Fruit fly (Drosophila melanogaster) whole organism, embryonic: Measurements from ENCODE around the gene AstC.

Source experiments
- B-H1 ChIP-seq: fragments of 200-800 bp; sonication (Bioruptor generic); IDR thresholded peaks from 3 replicates; pipeline ENCODE4 v1.3.6; 2022; ENCODE audit warnings: missing biosample characterization, missing genetic modification characterization
- Bdp1 ChIP-seq: fragments of 200-800 bp; sonication (Bioruptor generic); optimal IDR thresholded peaks from 3 replicates; lab custom pipeline; 2016; ENCODE audit warnings: missing biosample characterization, missing genetic modification characterization
- Blimp-1 ChIP-seq: fragments of 200-800 bp; sonication (Bioruptor generic); optimal IDR thresholded peaks from 3 replicates; lab custom pipeline; 2018; ENCODE audit warnings: missing biosample characterization, missing genetic modification characterization, mild to moderate bottlenecking, moderate library complexity, missing genetic modification reagents
- CG11560 ChIP-seq: fragments of 200-800 bp; sonication (Bioruptor generic); IDR thresholded peaks from 3 replicates; pipeline ENCODE4 v1.3.6; 2022; ENCODE audit warnings: missing biosample characterization, missing genetic modification characterization
- CG12155 ChIP-seq: fragments of 200-800 bp; sonication (Bioruptor generic); optimal IDR thresholded peaks from 3 replicates; lab custom pipeline; 2016; ENCODE audit warnings: missing biosample characterization, missing genetic modification characterization
- CG13287 ChIP-seq: fragments of 200-800 bp; sonication (Bioruptor generic); IDR thresholded peaks from 2 replicates; pipeline ENCODE4 v1.3.6; 2022; ENCODE audit warnings: missing biosample characterization, missing genetic modification characterization; ENCODE audit not compliant: partially characterized antibody
- CG13424 ChIP-seq: fragments of 200-800 bp; sonication (Bioruptor generic); optimal IDR thresholded peaks from 2 replicates; lab custom pipeline; 2019; ENCODE audit warnings: missing biosample characterization, mild to moderate bottlenecking, missing genetic modification characterization, moderate library complexity
- CG13624 ChIP-seq: fragments of 200-800 bp; sonication (Bioruptor generic); optimal IDR thresholded peaks from 2 replicates; lab custom pipeline; 2016; ENCODE audit warnings: missing biosample characterization, missing genetic modification characterization
- CG13775 ChIP-seq: fragments of 200-800 bp; sonication (Bioruptor generic); optimal IDR thresholded peaks from 3 replicates; lab custom pipeline; 2017; ENCODE audit warnings: missing biosample characterization, mild to moderate bottlenecking, missing genetic modification characterization
- CG14050 ChIP-seq: fragments of 200-800 bp; sonication (Bioruptor generic); IDR thresholded peaks from 3 replicates; pipeline ENCODE4 v1.3.6; 2022; ENCODE audit warnings: missing biosample characterization, missing genetic modification characterization
- CG17186 ChIP-seq: fragments of 200-800 bp; sonication (Bioruptor generic); optimal IDR thresholded peaks from 3 replicates; lab custom pipeline; 2017; ENCODE audit warnings: missing biosample characterization, missing genetic modification reagents, missing genetic modification characterization
- CG2712 ChIP-seq: fragments of 200-800 bp; optimal IDR thresholded peaks from 3 replicates; lab custom pipeline; 2019; ENCODE audit warnings: missing biosample characterization, mild to moderate bottlenecking, missing genetic modification characterization, moderate library complexity
- CG2875 ChIP-seq: fragments of 200-800 bp; sonication (Bioruptor generic); optimal IDR thresholded peaks from 2 replicates; lab custom pipeline; 2017; ENCODE audit warnings: missing biosample characterization, mild to moderate bottlenecking, missing genetic modification characterization, missing genetic modification reagents
- CG30020 ChIP-seq: fragments of 200-800 bp; optimal IDR thresholded peaks from 2 replicates; lab custom pipeline; 2019; ENCODE audit warnings: missing biosample characterization, mild to moderate bottlenecking, missing genetic modification characterization, moderate library complexity
- CG3065 ChIP-seq: fragments of 200-800 bp; sonication (Bioruptor generic); optimal IDR thresholded peaks from 2 replicates; lab custom pipeline; 2016; ENCODE audit warnings: missing biosample characterization, missing genetic modification characterization
- CG31365 ChIP-seq: fragments of 200-800 bp; sonication (Bioruptor generic); optimal IDR thresholded peaks from 2 replicates; lab custom pipeline; 2018; ENCODE audit warnings: missing biosample characterization, mild to moderate bottlenecking, missing genetic modification characterization
- CG4282 ChIP-seq: fragments of 200-800 bp; sonication (Bioruptor generic); optimal IDR thresholded peaks from 2 replicates; lab custom pipeline; 2016; ENCODE audit warnings: missing biosample characterization, missing genetic modification characterization
- CG5953 ChIP-seq: fragments of 200-800 bp; sonication (Bioruptor generic); IDR thresholded peaks from 2 replicates; pipeline ENCODE4 v1.3.6; 2022; ENCODE audit warnings: missing biosample characterization, missing genetic modification characterization
- CG6254 ChIP-seq: fragments of 200-800 bp; sonication (Bioruptor generic); optimal IDR thresholded peaks from 3 replicates; lab custom pipeline; 2017; ENCODE audit warnings: mild to moderate bottlenecking, missing biosample characterization, missing genetic modification reagents, missing genetic modification characterization
- CG7271 ChIP-seq: fragments of 200-800 bp; sonication (Bioruptor generic); optimal IDR thresholded peaks from 2 replicates; lab custom pipeline; 2018; ENCODE audit warnings: missing biosample characterization, mild to moderate bottlenecking, missing genetic modification characterization, moderate library complexity
- CG8478 ChIP-seq: fragments of >200 bp; optimal IDR thresholded peaks from 2 replicates; lab custom pipeline; 2018
- CG9437 ChIP-seq: fragments of 200-800 bp; sonication (Bioruptor generic); optimal IDR thresholded peaks from 2 replicates; lab custom pipeline; 2018; ENCODE audit warnings: missing biosample characterization, mild to moderate bottlenecking, missing genetic modification characterization
- CoRest ChIP-seq: fragments of 200-800 bp; sonication (Bioruptor generic); optimal IDR thresholded peaks from 3 replicates; lab custom pipeline; 2018; ENCODE audit warnings: missing biosample characterization, mild to moderate bottlenecking, missing genetic modification characterization, moderate library complexity
- Dll ChIP-seq: fragments of 200-800 bp; sonication (Bioruptor generic); IDR thresholded peaks from 4 replicates; pipeline ENCODE4 v1.3.6; 2022; ENCODE audit warnings: missing biosample characterization, missing genetic modification characterization; ENCODE audit not compliant: partially characterized antibody
- Doc2 ChIP-seq: fragments of 200-800 bp; sonication (Bioruptor generic); IDR thresholded peaks from 2 replicates; pipeline ENCODE4 v1.3.6; 2022; ENCODE audit warnings: missing biosample characterization, missing genetic modification characterization
- Ets97D ChIP-seq: fragments of 200-800 bp; sonication (Bioruptor generic); optimal IDR thresholded peaks from 3 replicates; lab custom pipeline; 2016; ENCODE audit warnings: missing biosample characterization, missing genetic modification characterization
- Fer1 ChIP-seq: fragments of 200-800 bp; sonication (Bioruptor generic); optimal IDR thresholded peaks from 2 replicates; lab custom pipeline; 2017; ENCODE audit warnings: missing biosample characterization, mild to moderate bottlenecking, missing genetic modification characterization
- H2.0 ChIP-seq: fragments of 200-800 bp; sonication (Bioruptor generic); IDR thresholded peaks from 2 replicates; pipeline ENCODE4 v1.3.6; 2022; ENCODE audit warnings: missing biosample characterization, missing genetic modification characterization
- Hr78 ChIP-seq, 2 experiments: fragments of 200-800 bp in 1 of 2; fragments of >200 bp in 1 of 2; sonication (Bioruptor generic) in 1 of 2; optimal IDR thresholded peaks; 2 replicates each; lab custom pipeline; 2017 to 2019; ENCODE audit warnings: missing biosample characterization in 2 of 2, missing genetic modification characterization in 2 of 2, mild to moderate bottlenecking in 1 of 2, moderate library complexity in 1 of 2
- Mrtf ChIP-seq: fragments of 200-800 bp; sonication (Bioruptor generic); IDR thresholded peaks from 3 replicates; pipeline ENCODE4 v1.3.6; 2022; ENCODE audit warnings: missing biosample characterization, missing genetic modification characterization
- Neu2 ChIP-seq: fragments of 200-800 bp; sonication (Bioruptor generic); optimal IDR thresholded peaks from 3 replicates; lab custom pipeline; 2016; ENCODE audit warnings: missing biosample characterization, missing genetic modification characterization, borderline replicate concordance
- Side ChIP-seq: fragments of 200-800 bp; sonication (Bioruptor generic); optimal IDR thresholded peaks from 2 replicates; lab custom pipeline; 2016; ENCODE audit warnings: missing biosample characterization, missing genetic modification characterization
- Stat92E ChIP-seq, 3 experiments: fragments of >200 bp in 2 of 3; fragments of 200-800 bp in 1 of 3; sonication (Bioruptor generic) in 1 of 3; optimal IDR thresholded peaks; 2 replicates each; lab custom pipeline; 2017 to 2019; ENCODE audit warnings: missing biosample characterization in 3 of 3, missing genetic modification characterization in 3 of 3, mild to moderate bottlenecking in 1 of 3, moderate library complexity in 1 of 3
- Vsx1 ChIP-seq: fragments of 200-800 bp; sonication (Bioruptor generic); optimal IDR thresholded peaks from 2 replicates; lab custom pipeline; 2017; ENCODE audit warnings: missing biosample characterization, mild to moderate bottlenecking, missing genetic modification characterization, missing genetic modification reagents
- bcd ChIP-seq: fragments of 200-800 bp; sonication (Bioruptor generic); optimal IDR thresholded peaks from 2 replicates; lab custom pipeline; 2017; ENCODE audit warnings: missing biosample characterization, mild to moderate bottlenecking, missing genetic modification characterization
- ci ChIP-seq: fragments of 200-800 bp; sonication (Bioruptor generic); IDR thresholded peaks from 3 replicates; pipeline ENCODE4 v1.3.6; 2022; ENCODE audit warnings: missing biosample characterization, missing genetic modification characterization
- fd64A ChIP-seq: fragments of 200-800 bp; sonication (Bioruptor generic); optimal IDR thresholded peaks from 3 replicates; lab custom pipeline; 2018; ENCODE audit warnings: missing biosample characterization, mild to moderate bottlenecking, missing genetic modification characterization
- fru ChIP-seq: fragments of >200 bp; optimal IDR thresholded peaks from 2 replicates; lab custom pipeline; 2017
- fu2 ChIP-seq: fragments of 200-800 bp; sonication (Bioruptor generic); optimal IDR thresholded peaks from 2 replicates; lab custom pipeline; 2016; ENCODE audit warnings: missing biosample characterization, missing genetic modification characterization
- hkb ChIP-seq, 2 experiments: fragments of 200-800 bp in 1 of 2; fragments of >200 bp in 1 of 2; sonication (Bioruptor generic) in 1 of 2; IDR thresholded peaks in 1 of 2; optimal IDR thresholded peaks in 1 of 2; 2 replicates each; pipeline versions ENCODE4 v1.3.6 to Lab custom; 2017 to 2022; ENCODE audit warnings: missing biosample characterization in 1 of 2, missing genetic modification characterization in 1 of 2
- inv ChIP-seq: fragments of 200-800 bp; sonication (Bioruptor generic); IDR thresholded peaks from 2 replicates; pipeline ENCODE4 v1.3.6; 2022; ENCODE audit warnings: missing biosample characterization, missing genetic modification characterization; ENCODE audit not compliant: partially characterized antibody
- lola ChIP-seq, 3 experiments: fragments of >200 bp in 2 of 3; fragments of 200-800 bp in 1 of 3; sonication (Bioruptor generic) in 1 of 3; optimal IDR thresholded peaks; 2 replicates each; lab custom pipeline; 2017 to 2019; ENCODE audit warnings: missing biosample characterization in 3 of 3, missing genetic modification characterization in 3 of 3, mild to moderate bottlenecking in 1 of 3, moderate library complexity in 1 of 3
- pan ChIP-seq, 4 experiments: fragments of >200 bp in 3 of 4; fragments of 200-800 bp in 1 of 4; sonication (Bioruptor generic) in 1 of 4; optimal IDR thresholded peaks in 3 of 4; IDR thresholded peaks in 1 of 4; 2 replicates each; pipeline versions ENCODE4 v1.3.6 to Lab custom; 2017 to 2022; ENCODE audit warnings: missing biosample characterization in 2 of 4, missing genetic modification characterization in 2 of 4, mixed read lengths in 1 of 4
- sna ChIP-seq: fragments of 200-800 bp; sonication (Bioruptor generic); IDR thresholded peaks from 2 replicates; pipeline ENCODE4 v1.3.6; 2022; ENCODE audit warnings: missing biosample characterization, missing genetic modification characterization; ENCODE audit not compliant: partially characterized antibody
- tgo ChIP-seq: fragments of 200-800 bp; sonication (Bioruptor generic); IDR thresholded peaks from 3 replicates; pipeline ENCODE4 v1.3.6; 2022; ENCODE audit warnings: missing biosample characterization, missing genetic modification characterization
- tll ChIP-seq, 2 experiments: fragments of 200-800 bp in 1 of 2; fragments of >200 bp in 1 of 2; sonication (Bioruptor generic) in 1 of 2; optimal IDR thresholded peaks; 2 replicates each; lab custom pipeline; 2017 to 2019; ENCODE audit warnings: missing biosample characterization in 2 of 2, missing genetic modification characterization in 2 of 2, mild to moderate bottlenecking in 1 of 2, moderate library complexity in 1 of 2
- unc-4 ChIP-seq: fragments of 200-800 bp; sonication (Bioruptor generic); IDR thresholded peaks from 2 replicates; pipeline ENCODE4 v1.3.6; 2022; ENCODE audit warnings: missing biosample characterization, missing genetic modification characterization; ENCODE audit not compliant: partially characterized antibody
- z ChIP-seq: fragments of 200-800 bp; sonication (Bioruptor generic); IDR thresholded peaks from 3 replicates; pipeline ENCODE4 v1.3.6; 2022; ENCODE audit warnings: missing biosample characterization, missing genetic modification characterization
- zf30C ChIP-seq: fragments of 200-800 bp; sonication (Bioruptor generic); optimal IDR thresholded peaks from 3 replicates; lab custom pipeline; 2018; ENCODE audit warnings: missing biosample characterization, mild to moderate bottlenecking, missing genetic modification characterization

The AstC gene

dm6 chr2L:11119966-11120517, 38.8 kb upstream of the AstC start, which contains the start of gene CG6230:
Gene CG6230, minus strand, starts transcription at chr2L:11120319.
- TF ChIP-seq CG11560 (tag; lab: Robert Waterston, UW) = no peak
- TF ChIP-seq CG13624 = no peak
- no peak for TF ChIP-seq z (GFP tag; lab: Robert Waterston, UW)
- no peak for TF ChIP-seq Bdp1 (GFP tag; lab: Kevin White, UChicago)
- TF ChIP-seq CG31365 (tag; lab: Kevin White, UChicago) = no peak
- peak; percentile 60 for TF ChIP-seq sna (GFP tag; lab: Robert Waterston, UW)
- TF ChIP-seq tgo (GFP tag; lab: Robert Waterston, UW) = no peak
- no peak for TF ChIP-seq CG30020 (tag; lab: Kevin White, UChicago)
- no peak for TF ChIP-seq fu2 (GFP tag; lab: Kevin White, UChicago)
- no peak for TF ChIP-seq fru
- no peak for TF ChIP-seq Side (GFP tag; lab: Kevin White, UChicago)
- no peak for TF ChIP-seq Neu2 (GFP tag; lab: Kevin White, UChicago)
- TF ChIP-seq bcd (GFP tag; lab: Kevin White, UChicago) = no peak
- TF ChIP-seq ci = peak; percentile 30; the same call in 1 of the 3 replicates
- TF ChIP-seq unc-4 (GFP tag; lab: Robert Waterston, UW) = peak; percentile 68
- no peak for TF ChIP-seq CG7271
- no peak for TF ChIP-seq CG6254 (GFP tag; lab: Kevin White, UChicago)
- peak; percentile 71; the same call in 2 of the 4 replicates for TF ChIP-seq Dll (GFP tag; lab: Robert Waterston, UW)
- 0 out of 2 replicates have a peak, but pooled peaks have one; percentile 34 for TF ChIP-seq inv (GFP tag; lab: Robert Waterston, UW)
- no peak for TF ChIP-seq CG14050 (GFP tag; lab: Robert Waterston, UW)
- no peak for TF ChIP-seq CG4282 (GFP tag; lab: Kevin White, UChicago)
- no peak for TF ChIP-seq CoRest (tag; lab: Kevin White, UChicago)
- TF ChIP-seq Fer1 (GFP tag; lab: Kevin White, UChicago) = no peak
- no peak for TF ChIP-seq B-H1 (GFP tag; lab: Robert Waterston, UW)
- no peak for TF ChIP-seq CG8478 (lab: Kevin White, UChicago)
- TF ChIP-seq CG2712 (tag; lab: Kevin White, UChicago) = no peak
- no peak for TF ChIP-seq Doc2
- peak; percentile 77 for TF ChIP-seq CG13287 (GFP tag; lab: Robert Waterston, UW)
- TF ChIP-seq CG9437 (GFP tag; lab: Kevin White, UChicago) = no peak
- TF ChIP-seq tll (GFP tag; optimal IDR thresholded peaks at IDR 0.05; lab: Kevin White, UChicago) = no peak
- TF ChIP-seq lola (GFP tag; optimal IDR thresholded peaks at IDR 0.05; lab: Kevin White, UChicago) = no peak
- TF ChIP-seq CG17186 (GFP tag; lab: Kevin White, UChicago) = no peak
- no peak for TF ChIP-seq CG12155 (GFP tag; lab: Kevin White, UChicago)
- no peak for TF ChIP-seq Ets97D (GFP tag; lab: Kevin White, UChicago)
- no peak for TF ChIP-seq Vsx1 (GFP tag; lab: Kevin White, UChicago)
- TF ChIP-seq CG5953 (GFP tag; lab: Robert Waterston, UW) = no peak
- TF ChIP-seq CG13424 (tag; lab: Kevin White, UChicago) = no peak
- no peak for TF ChIP-seq zf30C
- TF ChIP-seq fd64A (GFP tag; lab: Kevin White, UChicago) = no peak
- no peak for TF ChIP-seq CG13775 (GFP tag; lab: Kevin White, UChicago)
- TF ChIP-seq Blimp-1 (GFP tag; lab: Kevin White, UChicago) = no peak
- no peak for TF ChIP-seq Stat92E (GFP tag; optimal IDR thresholded peaks at IDR 0.05; lab: Kevin White, UChicago)
- TF ChIP-seq CG2875 = no peak
- no peak for TF ChIP-seq Hr78 (GFP tag; optimal IDR thresholded peaks at IDR 0.05; lab: Kevin White, UChicago)
- TF ChIP-seq hkb (optimal IDR thresholded peaks at IDR 0.05; lab: Kevin White, UChicago) = no peak
- no peak for TF ChIP-seq hkb (GFP tag; IDR thresholded peaks at IDR 0.05; lab: Robert Waterston, UW)
- no peak for TF ChIP-seq CG3065 (GFP tag; lab: Kevin White, UChicago)
- TF ChIP-seq pan (optimal IDR thresholded peaks at IDR 0.05; lab: Kevin White, UChicago) = no peak
- TF ChIP-seq pan (GFP tag; optimal IDR thresholded peaks at IDR 0.05 in 1 of 2, IDR thresholded peaks at IDR 0.05 in 1 of 2) = no peak
- no peak for TF ChIP-seq H2.0 (GFP tag; lab: Robert Waterston, UW)
- TF ChIP-seq Mrtf (GFP tag; lab: Robert Waterston, UW) = no peak
